Worm (Caenorhabditis elegans): ENCODE measurements around the gene F10E9.1.

ce11 chrIII:8286003-8286402, 37.0 kb upstream of the F10E9.1 start:
- TF ChIP-seq ref-1 (GFP tag; conservative IDR thresholded peaks at IDR 0.05) (no peak), klf-2 (GFP tag; conservative IDR thresholded peaks at IDR 0.05) (no peak), flt-1 (GFP tag; IDR thresholded peaks at IDR 0.05) (no peak), tab-1 (GFP tag; IDR thresholded peaks at IDR 0.05) (no peak), ztf-29 (GFP tag; IDR thresholded peaks at IDR 0.05) (no peak), ztf-23 (GFP tag; IDR thresholded peaks at IDR 0.05) (no peak)

All from whole organism, midembryonic.